Fruit fly (Drosophila melanogaster): ENCODE results near the gene C3G.

C3G gene

DNA sequence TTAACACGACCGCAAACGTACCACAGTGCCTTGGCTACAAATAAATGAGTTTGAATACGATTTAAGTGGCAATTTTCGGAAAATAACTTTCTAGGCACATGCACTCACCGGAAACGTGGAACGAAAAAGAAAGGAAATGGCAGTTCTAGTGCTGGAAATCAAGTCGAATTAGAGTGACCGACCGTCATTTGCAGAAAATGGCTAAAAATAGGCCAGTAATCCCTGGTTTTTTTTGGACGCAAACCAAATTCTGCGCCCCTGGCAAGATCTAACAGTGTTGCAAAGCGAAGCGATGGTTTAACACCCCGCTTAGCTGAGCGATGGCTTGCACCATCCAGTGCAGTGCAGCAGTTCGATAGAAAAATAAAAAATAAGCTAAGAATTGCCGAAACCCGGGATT, 59.3 kb downstream of the C3G start, which contains the start of gene RpL17 (continued):
- TF ChIP-seq da (GFP tag; optimal IDR thresholded peaks at IDR 0.05) (peak; percentile 70), CG6791 (GFP tag; IDR thresholded peaks at IDR 0.05; ENCODE audit: partially characterized antibody) (peak; percentile 63; the same call in 1 of the 3 replicates), ac (GFP tag; optimal IDR thresholded peaks at IDR 0.05) (peak; percentile 81), Sox100B (GFP tag; optimal IDR thresholded peaks at IDR 0.05) (peak; percentile 63), gem (tag; optimal IDR thresholded peaks at IDR 0.05) (peak; percentile 68), nerfin-2 (GFP tag; IDR thresholded peaks at IDR 0.05; ENCODE audit: partially characterized antibody) (no peak), CG10565 (GFP tag; optimal IDR thresholded peaks at IDR 0.05) (peak; percentile 12), CG14710 (tag; optimal IDR thresholded peaks at IDR 0.05) (peak; percentile 76), CG8478 (optimal IDR thresholded peaks at IDR 0.05) (no peak), mld (GFP tag; IDR thresholded peaks at IDR 0.05; ENCODE audit: partially characterized antibody) (no peak), CG2116 (GFP tag; optimal IDR thresholded peaks at IDR 0.05) (peak; percentile 84), her (GFP tag; optimal IDR thresholded peaks at IDR 0.05) (peak; percentile 83), insv (GFP tag; optimal IDR thresholded peaks at IDR 0.05) (peak in 1 of 2 experiments; percentile 75), CG12744 (GFP tag; optimal IDR thresholded peaks at IDR 0.05) (peak; percentile 73), CG16813 (GFP tag; IDR thresholded peaks at IDR 0.05; ENCODE audit: partially characterized antibody) (peak; percentile 47; the same call in 1 of the 3 replicates), tup (GFP tag; optimal IDR thresholded peaks at IDR 0.05) (peak; percentile 53), CG7357 (GFP tag; IDR thresholded peaks at IDR 0.05) (peak; percentile 48; the same call in 1 of the 3 replicates), CG10431 (GFP tag; optimal IDR thresholded peaks at IDR 0.05) (peak; percentile 84), CG33213 (GFP tag; optimal IDR thresholded peaks at IDR 0.05) (peak; percentile 93), z (GFP tag; IDR thresholded peaks at IDR 0.05) (peak; percentile 70; the same call in 2 of the 3 replicates), CG34224 (GFP tag; IDR thresholded peaks at IDR 0.05; ENCODE audit: partially characterized antibody) (no peak), Eip74EF (GFP tag; optimal IDR thresholded peaks at IDR 0.05) (peak in 1 of 2 experiments; percentile 79), CG14050 (GFP tag; IDR thresholded peaks at IDR 0.05) (peak; percentile 69; the same call in 2 of the 3 replicates), CG10462 (GFP tag; optimal IDR thresholded peaks at IDR 0.05) (peak; percentile 46), CG2678 (tag; optimal IDR thresholded peaks at IDR 0.05) (peak; percentile 70), klu (GFP tag; IDR thresholded peaks at IDR 0.05) (peak; percentile 73), MESR4 (GFP tag; optimal IDR thresholded peaks at IDR 0.05) (peak; percentile 91), ro (GFP tag; IDR thresholded peaks at IDR 0.05) (no peak), h (optimal IDR thresholded peaks at IDR 0.05) (no peak), CG10959 (GFP tag; IDR thresholded peaks at IDR 0.05) (peak; percentile 67), Lhr (GFP tag; optimal IDR thresholded peaks at IDR 0.05) (peak; percentile 93), fd3F (GFP tag; optimal IDR thresholded peaks at IDR 0.05) (peak; percentile 67), trh (GFP tag; optimal IDR thresholded peaks at IDR 0.05) (peak; percentile 68), pros (GFP tag; optimal IDR thresholded peaks at IDR 0.05) (peak; percentile 13), CG9876 (GFP tag; optimal IDR thresholded peaks at IDR 0.05) (peak; percentile 95), unpg (GFP tag; optimal IDR thresholded peaks at IDR 0.05) (peak; percentile 83), tio (GFP tag; optimal IDR thresholded peaks at IDR 0.05) (peak; percentile 7), PHDP (tag; optimal IDR thresholded peaks at IDR 0.05) (peak; percentile 87), Atf-2 (GFP tag; optimal IDR thresholded peaks at IDR 0.05) (peak; percentile 65), CG3726 (GFP tag; IDR thresholded peaks at IDR 0.05) (peak; percentile 78; the same call in 2 of the 3 replicates), ATbp (GFP tag; optimal IDR thresholded peaks at IDR 0.05) (peak; percentile 84), zfh2 (GFP tag; optimal IDR thresholded peaks at IDR 0.05) (peak; percentile 84), cad (GFP tag; optimal IDR thresholded peaks at IDR 0.05) (no peak), Hand (GFP tag; optimal IDR thresholded peaks at IDR 0.05) (peak; percentile 82), Ravus (GFP tag; IDR thresholded peaks at IDR 0.05) (peak; percentile 13; the same call in 1 of the 2 replicates), en (GFP tag; optimal IDR thresholded peaks at IDR 0.05) (peak; percentile 82), dimm (GFP tag; IDR thresholded peaks at IDR 0.05) (peak; percentile 53), chm (GFP tag; IDR thresholded peaks at IDR 0.05) (peak; percentile 93), grn (GFP tag; optimal IDR thresholded peaks at IDR 0.05) (peak; percentile 68), Sry-δ (GFP tag; optimal IDR thresholded peaks at IDR 0.05) (peak; percentile 60)

All from whole organism, embryonic.